Worm (Caenorhabditis elegans) whole organism, midembryonic: ENCODE measurements around the gene hsp-12.3.

Source experiments
- T22C8.4 ChIP-seq: fragments of 200-800 bp; sonication (Bioruptor generic); IDR thresholded peaks from 2 replicates; pipeline ENCODE4 v1.3.6; 2022; ENCODE audit warnings: missing genetic modification characterization, missing compliant biosample characterization
- cog-1 ChIP-seq: sonication (generic microtip); optimal IDR thresholded peaks from 2 replicates; lab custom pipeline; 2016; ENCODE audit warnings: missing genetic modification characterization, missing compliant biosample characterization

ce11 chrIV:9464345-9464783 lies 19.1 kb upstream of the hsp-12.3 start:
- TF ChIP-seq cog-1 (tag; lab: Kevin White, UChicago) (no peak), T22C8.4 (GFP tag; lab: Robert Waterston, UW) (no peak)
